Worm (Caenorhabditis elegans) whole organism, L1 larva: ENCODE data around the gene C02H6.3.

Experiments
- C04F5.9 ChIP-seq: sonication (generic microtip); optimal IDR thresholded peaks from 2 replicates; lab custom pipeline; 2016; ENCODE audit warnings: missing genetic modification characterization, missing compliant biosample characterization
- alr-1 ChIP-seq: fragments of 200-800 bp; sonication (Bioruptor generic); optimal IDR thresholded peaks from 2 replicates; lab custom pipeline; 2018; ENCODE audit warnings: borderline replicate concordance, mild to moderate bottlenecking, missing genetic modification characterization, missing compliant biosample characterization
- ama-1 ChIP-seq: fragments of 150-350 bp; optimal IDR thresholded peaks from 2 replicates; lab custom pipeline; 2014
- blmp-1 ChIP-seq: fragments of 150-350 bp; optimal IDR thresholded peaks from 2 replicates; lab custom pipeline; 2014; ENCODE audit warnings: missing biosample characterization, missing genetic modification characterization
- ceh-8 ChIP-seq: fragments of 200-800 bp; sonication (Bioruptor generic); optimal IDR thresholded peaks from 2 replicates; lab custom pipeline; 2018; ENCODE audit warnings: mild to moderate bottlenecking, missing genetic modification characterization, moderate library complexity, missing compliant biosample characterization
- ceh-88 ChIP-seq: fragments of 200-800 bp; sonication (Bioruptor generic); IDR thresholded peaks from 2 replicates; pipeline ENCODE4 v1.3.6; 2022; ENCODE audit warnings: missing genetic modification characterization, missing compliant biosample characterization
- ces-1 ChIP-seq: fragments of 150-350 bp; optimal IDR thresholded peaks from 2 replicates; lab custom pipeline; 2014; ENCODE audit warnings: missing biosample characterization, missing genetic modification reagents, missing genetic modification characterization
- dpl-1 ChIP-seq, 3 experiments: fragments of 150-350 bp in 2 of 3; sonication (generic microtip) in 1 of 3; optimal IDR thresholded peaks; 2 replicates each; lab custom pipeline; 2014 to 2017; ENCODE audit warnings: missing biosample characterization in 3 of 3, missing genetic modification characterization in 3 of 3, missing genetic modification reagents in 3 of 3
- efl-1 ChIP-seq, 4 experiments: fragments of 150-350 bp; optimal IDR thresholded peaks in 3 of 4; peaks in 1 of 4; 1 replicate in 1 of 4; 2 replicates in 3 of 4; lab custom pipeline; 2014; ENCODE audit warnings: missing biosample characterization in 2 of 4, missing genetic modification characterization in 2 of 4, missing genetic modification reagents in 2 of 4
- egl-13 ChIP-seq: sonication (generic microtip); optimal IDR thresholded peaks from 2 replicates; lab custom pipeline; 2016; ENCODE audit warnings: missing genotype, missing genetic modification reagents, missing genetic modification characterization, missing compliant biosample characterization
- egl-27 ChIP-seq, 2 experiments: fragments of 150-350 bp in 1 of 2; sonication (generic microtip); optimal IDR thresholded peaks; 3 replicates each; lab custom pipeline; 2017 to 2018; ENCODE audit warnings: missing biosample characterization in 2 of 2, missing genetic modification characterization in 2 of 2, missing genetic modification reagents in 2 of 2
- elt-3 ChIP-seq, 6 experiments: fragments of 150-350 bp in 1 of 6; sonication (generic microtip); optimal IDR thresholded peaks; 2 replicates each; lab custom pipeline; 2017 to 2018; ENCODE audit warnings: missing biosample characterization in 6 of 6, missing genetic modification characterization in 6 of 6, inconsistent platforms in 1 of 6
- fkh-10 ChIP-seq: sonication (generic microtip); optimal IDR thresholded peaks from 2 replicates; lab custom pipeline; 2017; ENCODE audit warnings: missing biosample characterization, missing genetic modification reagents, missing genetic modification characterization
- fkh-8 ChIP-seq: sonication (generic microtip); optimal IDR thresholded peaks from 2 replicates; lab custom pipeline; 2016; ENCODE audit warnings: mild to moderate bottlenecking, missing genetic modification characterization, missing compliant biosample characterization
- fos-1 ChIP-seq: fragments of 150-350 bp; optimal IDR thresholded peaks from 2 replicates; lab custom pipeline; 2014; ENCODE audit warnings: missing biosample characterization, missing genetic modification characterization
- grh-1 ChIP-seq: fragments of 200-800 bp; sonication (Bioruptor generic); IDR thresholded peaks from 2 replicates; pipeline ENCODE4 v1.3.6; 2022; ENCODE audit warnings: missing genetic modification reagents, missing genetic modification characterization, missing compliant biosample characterization
- irx-1 ChIP-seq: sonication (generic microtip); optimal IDR thresholded peaks from 2 replicates; lab custom pipeline; 2016; ENCODE audit warnings: missing genetic modification characterization, missing compliant biosample characterization
- isw-1 ChIP-seq: fragments of 200-800 bp; sonication (Bioruptor generic); IDR thresholded peaks from 2 replicates; pipeline ENCODE4 v1.3.6; 2022; ENCODE audit warnings: missing genetic modification characterization, missing compliant biosample characterization
- jun-1 ChIP-seq: fragments of 150-350 bp; optimal IDR thresholded peaks from 2 replicates; lab custom pipeline; 2014; ENCODE audit warnings: missing biosample characterization, missing genetic modification reagents, missing genetic modification characterization
- lin-14 ChIP-seq: fragments of 200-800 bp; sonication (Bioruptor generic); optimal IDR thresholded peaks from 2 replicates; lab custom pipeline; 2018; ENCODE audit warnings: mild to moderate bottlenecking, missing genetic modification characterization, moderate library complexity, missing compliant biosample characterization
- lin-35 ChIP-seq, 2 experiments: fragments of 150-350 bp; optimal IDR thresholded peaks; 2 replicates each; lab custom pipeline; 2014; ENCODE audit warnings: missing biosample characterization in 2 of 2, missing genetic modification characterization in 2 of 2, missing genetic modification reagents in 2 of 2
- lin-39 ChIP-seq: fragments of 150-350 bp; optimal IDR thresholded peaks from 2 replicates; lab custom pipeline; 2014; ENCODE audit warnings: missing biosample characterization, missing genetic modification reagents, missing genetic modification characterization
- lsy-2 ChIP-seq, 2 experiments: fragments of 150-350 bp; optimal IDR thresholded peaks; 2 replicates each; lab custom pipeline; 2014; ENCODE audit warnings: missing biosample characterization in 2 of 2, missing genetic modification characterization in 2 of 2
- mdl-1 ChIP-seq, 2 experiments: fragments of 150-350 bp; optimal IDR thresholded peaks; 2 replicates each; lab custom pipeline; 2014 to 2017; ENCODE audit warnings: missing biosample characterization in 2 of 2, missing genetic modification characterization in 2 of 2, inconsistent platforms in 1 of 2
- mep-1 ChIP-seq: fragments of 150-350 bp; optimal IDR thresholded peaks from 2 replicates; lab custom pipeline; 2014; ENCODE audit warnings: missing biosample characterization, missing genetic modification characterization
- nhr-11 ChIP-seq: fragments of 150-350 bp; optimal IDR thresholded peaks from 2 replicates; lab custom pipeline; 2014; ENCODE audit warnings: missing biosample characterization, missing genetic modification characterization
- nhr-19 ChIP-seq: fragments of 200-800 bp; sonication (Bioruptor generic); conservative IDR thresholded peaks from 2 replicates; pipeline ENCODE4 v1.3.6; 2022; ENCODE audit warnings: missing genetic modification characterization, missing compliant biosample characterization
- nhr-20 ChIP-seq: sonication (generic microtip); optimal IDR thresholded peaks from 2 replicates; lab custom pipeline; 2016; ENCODE audit warnings: mild to moderate bottlenecking, missing genetic modification characterization, missing compliant biosample characterization
- nhr-237 ChIP-seq: fragments of 150-350 bp; optimal IDR thresholded peaks from 2 replicates; lab custom pipeline; 2014; ENCODE audit warnings: missing biosample characterization, missing genetic modification characterization
- nhr-47 ChIP-seq: sonication (generic microtip); optimal IDR thresholded peaks from 2 replicates; lab custom pipeline; 2016; ENCODE audit warnings: mild to moderate bottlenecking, missing genetic modification characterization, moderate library complexity, missing compliant biosample characterization
- nhr-77 ChIP-seq: fragments of 150-350 bp; optimal IDR thresholded peaks from 2 replicates; lab custom pipeline; 2014; ENCODE audit warnings: missing biosample characterization, missing genetic modification characterization
- nhr-85 ChIP-seq: sonication (generic microtip); peaks from one replicate; lab custom pipeline; 2016; ENCODE audit warnings: missing genetic modification characterization, inconsistent platforms, missing compliant biosample characterization
- nhr-90 ChIP-seq: sonication (generic microtip); optimal IDR thresholded peaks from 2 replicates; lab custom pipeline; 2016; ENCODE audit warnings: mild to moderate bottlenecking, missing genetic modification characterization, missing compliant biosample characterization; ENCODE audit not compliant: poor library complexity
- pag-3 ChIP-seq: sonication (generic microtip); optimal IDR thresholded peaks from 2 replicates; lab custom pipeline; 2017; ENCODE audit warnings: missing genetic modification characterization, mild to moderate bottlenecking, missing compliant biosample characterization, antibody characterized with exemption, borderline replicate concordance; ENCODE audit not compliant: insufficient read depth
- pqm-1 ChIP-seq: sonication (generic microtip); optimal IDR thresholded peaks from 3 replicates; lab custom pipeline; 2017; ENCODE audit warnings: missing biosample characterization, missing genetic modification characterization
- skn-1 ChIP-seq: fragments of 150-350 bp; optimal IDR thresholded peaks from 2 replicates; lab custom pipeline; 2014; ENCODE audit warnings: missing biosample characterization, missing genetic modification characterization
- snu-23 ChIP-seq: sonication (generic microtip); optimal IDR thresholded peaks from 2 replicates; lab custom pipeline; 2016; ENCODE audit warnings: missing genetic modification characterization, missing compliant biosample characterization
- sox-4 ChIP-seq: sonication (generic microtip); optimal IDR thresholded peaks from 2 replicates; lab custom pipeline; 2016; ENCODE audit warnings: missing genetic modification characterization, missing compliant biosample characterization
- sup-37 ChIP-seq: fragments of 200-800 bp; sonication (Bioruptor generic); optimal IDR thresholded peaks from 2 replicates; lab custom pipeline; 2018; ENCODE audit warnings: mild to moderate bottlenecking, missing genetic modification characterization, missing compliant biosample characterization
- tbx-2 ChIP-seq: sonication (generic microtip); optimal IDR thresholded peaks from 2 replicates; lab custom pipeline; 2016; ENCODE audit warnings: missing genetic modification characterization, missing compliant biosample characterization
- unc-130 ChIP-seq: fragments of 150-350 bp; optimal IDR thresholded peaks from 2 replicates; lab custom pipeline; 2017; ENCODE audit warnings: missing biosample characterization, missing genetic modification characterization, inconsistent platforms
- unc-98 ChIP-seq: fragments of 200-800 bp; sonication (Bioruptor generic); IDR thresholded peaks from 2 replicates; pipeline ENCODE4 v1.3.6; 2022; ENCODE audit warnings: missing genetic modification characterization, missing compliant biosample characterization
- zip-4 ChIP-seq: fragments of 200-800 bp; sonication (Bioruptor generic); optimal IDR thresholded peaks from 2 replicates; lab custom pipeline; 2018; ENCODE audit warnings: mild to moderate bottlenecking, missing genetic modification characterization, moderate library complexity, missing compliant biosample characterization
- ztf-11 ChIP-seq, 2 experiments: sonication (generic microtip); optimal IDR thresholded peaks; 2 replicates each; lab custom pipeline; 2016 to 2017; ENCODE audit warnings: missing genetic modification characterization in 2 of 2, missing biosample characterization in 1 of 2, missing compliant biosample characterization in 1 of 2

The C02H6.3 gene

DNA sequence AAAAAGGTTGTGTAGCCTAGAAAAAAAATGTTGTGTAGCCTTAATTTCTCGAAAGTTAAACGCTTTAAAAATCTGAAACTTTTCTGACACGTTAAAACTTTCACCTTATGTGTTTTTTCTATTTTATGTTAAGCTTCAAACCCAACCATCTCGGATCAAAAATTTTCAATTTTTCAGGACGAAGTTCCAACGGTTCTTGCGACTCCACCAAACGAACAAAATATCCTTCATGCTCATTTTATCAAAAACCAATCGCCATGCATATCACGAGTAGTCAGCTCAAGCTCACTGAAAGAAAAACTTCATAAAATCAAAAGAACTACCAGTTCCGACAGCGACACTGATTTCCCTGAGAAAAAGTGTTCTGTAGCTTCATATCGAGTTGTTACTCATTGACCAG is 48.9 kb upstream of the C02H6.3 start:
- no peak for TF ChIP-seq unc-98 (GFP tag; lab: Robert Waterston, UW)
- no peak for TF ChIP-seq isw-1 (GFP tag; lab: Robert Waterston, UW)
- no peak for TF ChIP-seq irx-1 (tag; lab: Kevin White, UChicago)
- no peak for TF ChIP-seq nhr-47 (tag; lab: Kevin White, UChicago)
- TF ChIP-seq zip-4 = no peak
- no peak for TF ChIP-seq egl-27 (tag; optimal IDR thresholded peaks at IDR 0.05; lab: Kevin White, UChicago)
- no peak for TF ChIP-seq ceh-88 (GFP tag; lab: Robert Waterston, UW)
- TF ChIP-seq nhr-237 (tag; lab: Kevin White, UChicago) = no peak
- TF ChIP-seq sup-37 (GFP tag; lab: Kevin White, UChicago) = no peak
- no peak for TF ChIP-seq lin-35 (GFP tag; optimal IDR thresholded peaks at IDR 0.05; lab: Kevin White, UChicago)
- no peak for TF ChIP-seq pag-3 (tag; lab: Kevin White, UChicago)
- no peak for TF ChIP-seq mdl-1 (tag; optimal IDR thresholded peaks at IDR 0.05; lab: Kevin White, UChicago)
- no peak for TF ChIP-seq fos-1 (tag; lab: Kevin White, UChicago)
- TF ChIP-seq jun-1 (tag; lab: Kevin White, UChicago) = no peak
- TF ChIP-seq lsy-2 (tag; optimal IDR thresholded peaks at IDR 0.05; lab: Kevin White, UChicago) = no peak

DNA sequence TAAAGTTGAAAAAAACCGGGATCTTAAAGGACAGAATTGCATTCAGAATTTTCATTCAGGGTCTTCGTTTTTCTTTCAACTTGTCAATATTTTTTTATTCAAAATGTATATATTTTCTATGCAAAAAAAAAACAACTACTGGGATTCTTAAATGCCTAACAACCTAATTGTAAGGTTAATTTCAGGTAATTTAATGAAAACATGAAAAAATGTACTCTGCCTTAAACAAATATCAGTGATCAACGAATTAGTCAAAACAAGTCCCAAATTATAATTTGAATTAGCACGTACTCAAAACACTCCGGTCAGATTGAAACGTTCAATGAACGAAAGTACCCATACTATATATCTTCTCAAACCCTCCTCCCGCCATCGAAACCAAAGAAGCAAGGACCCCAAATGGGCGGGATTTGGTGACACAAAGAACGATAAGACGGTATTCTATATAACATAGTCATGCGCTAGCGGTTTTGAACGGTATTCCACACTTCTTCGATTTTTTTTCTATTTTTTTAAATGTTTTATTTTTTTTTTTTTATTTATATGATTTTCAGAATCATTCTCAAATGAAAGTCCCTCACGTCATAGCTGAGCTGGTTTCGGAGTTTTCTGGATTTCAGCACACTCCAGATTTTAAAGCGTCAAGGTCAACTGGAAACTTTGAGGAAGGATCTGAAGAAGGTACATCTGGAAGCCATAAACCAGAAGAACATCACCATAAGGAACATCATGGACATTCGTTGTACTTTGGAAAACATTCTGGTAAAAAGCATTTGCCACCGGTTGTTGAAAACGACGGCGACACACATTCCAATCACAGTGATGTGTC is 47.9 kb upstream of the C02H6.3 start, which contains the start of the genes ddo-2 and F25E5.8:
Gene ddo-2 (minus strand): TSS at position 330 of the 829 bp plus-strand sequence.
Gene F25E5.8 (plus strand): TSS at position 555 of the 829 bp plus-strand sequence.
- TF ChIP-seq snu-23 (GFP tag; lab: Kevin White, UChicago) (peak; percentile 32), elt-3 (tag; optimal IDR thresholded peaks at IDR 0.05; lab: Kevin White, UChicago) (peak in 1 of 6 experiments; percentile 68), ces-1 (GFP tag; lab: Kevin White, UChicago) (no peak), blmp-1 (tag; lab: Kevin White, UChicago) (peak; percentile 83), tbx-2 (tag; lab: Kevin White, UChicago) (peak; percentile 20), sup-37 (GFP tag; lab: Kevin White, UChicago) (no peak), lin-35 (GFP tag; optimal IDR thresholded peaks at IDR 0.05; lab: Kevin White, UChicago) (peak in 1 of 2 experiments; percentile 31), unc-130 (tag; lab: Kevin White, UChicago) (peak; percentile 81), nhr-20 (tag; lab: Kevin White, UChicago) (peak; percentile 19), ztf-11 (tag; optimal IDR thresholded peaks at IDR 0.05; lab: Kevin White, UChicago) (no peak), skn-1 (peak; percentile 24), mdl-1 (tag; optimal IDR thresholded peaks at IDR 0.05; lab: Kevin White, UChicago) (peak in 1 of 2 experiments; percentile 38), efl-1 (optimal IDR thresholded peaks at IDR 0.05; lab: Kevin White, UChicago) (no peak), efl-1 (GFP tag; optimal IDR thresholded peaks at IDR 0.05 in 1 of 2; lab: Kevin White, UChicago) (no peak), nhr-90 (tag; lab: Kevin White, UChicago) (peak; percentile 48), grh-1 (GFP tag; lab: Robert Waterston, UW) (0 out of 2 replicates have a peak, but pooled peaks have one; percentile 7), jun-1 (tag; lab: Kevin White, UChicago) (no peak), lin-14 (peak; percentile 18), nhr-19 (GFP tag; lab: Robert Waterston, UW) (peak; percentile 72), nhr-85 (tag; lab: Kevin White, UChicago) (peak; percentile 87)
- TF ChIP-seq, all 84 proteins: peak for 14

DNA sequence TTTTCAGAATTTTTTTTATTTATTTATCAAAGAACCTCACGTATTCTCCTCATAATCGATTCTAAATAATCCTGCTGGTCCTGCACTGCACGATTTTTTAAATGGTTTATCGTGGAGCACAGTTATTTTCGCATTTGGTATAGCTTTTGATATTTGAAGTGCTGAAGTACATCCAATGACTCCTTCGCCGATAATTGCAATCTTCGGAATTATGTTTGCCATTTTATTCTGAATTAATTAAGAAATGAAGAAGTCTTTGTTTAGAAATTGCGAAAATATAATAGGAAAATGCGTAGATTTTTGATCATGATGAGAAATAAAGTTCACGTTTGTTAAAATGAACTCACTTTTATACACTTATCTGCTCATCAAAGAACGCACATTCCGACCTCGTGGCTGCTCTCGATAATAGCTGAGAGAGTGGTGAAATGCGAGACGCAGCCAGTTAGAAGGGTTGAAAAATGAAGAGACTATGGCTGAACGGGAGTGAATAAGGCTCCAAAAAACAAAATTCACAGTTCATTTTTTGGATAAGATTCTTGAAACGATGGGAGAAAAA is 47.2 kb upstream of the C02H6.3 start:
- TF ChIP-seq nhr-11 (tag; lab: Kevin White, UChicago) (no peak), blmp-1 (tag; lab: Kevin White, UChicago) (peak; percentile 5), sox-4 (tag; lab: Kevin White, UChicago) (no peak), pqm-1 (tag; lab: Kevin White, UChicago) (no peak), dpl-1 (GFP tag; optimal IDR thresholded peaks at IDR 0.05; lab: Kevin White, UChicago) (peak in 2 of 3 experiments; percentile 37 to 45), lin-39 (tag; lab: Kevin White, UChicago) (peak; percentile 1), skn-1 (peak; percentile 39), egl-13 (tag; lab: Kevin White, UChicago) (no peak), unc-98 (GFP tag; lab: Robert Waterston, UW) (no peak), C04F5.9 (no peak), ceh-8 (GFP tag; lab: Kevin White, UChicago) (no peak), ama-1 (no peak), nhr-77 (tag; lab: Kevin White, UChicago) (no peak), pag-3 (tag; lab: Kevin White, UChicago) (no peak), alr-1 (tag; lab: Kevin White, UChicago) (no peak), fkh-10 (GFP tag; lab: Kevin White, UChicago) (peak; percentile 33), nhr-47 (tag; lab: Kevin White, UChicago) (peak; percentile 55), mep-1 (peak; percentile 60), fkh-8 (tag; lab: Kevin White, UChicago) (peak; percentile 73), elt-3 (tag; optimal IDR thresholded peaks at IDR 0.05; lab: Kevin White, UChicago) (peak in 1 of 6 experiments; percentile 4)
